Worm (Caenorhabditis elegans) whole organism, dauer: Measurements from ENCODE around the gene str-220.

Source experiments
- unc-62 ChIP-seq: sonication (generic microtip); optimal IDR thresholded peaks from 2 replicates; lab custom pipeline; 2017; ENCODE audit warnings: missing biosample characterization, missing genetic modification reagents, missing genetic modification characterization

The str-220 gene

ce11 chrIV:7144670-7145257 is 26.4 kb downstream of the str-220 start, which contains the start of gene hecd-1:
TSS of gene hecd-1 (minus strand) at chrIV:7144720.
- no peak for TF ChIP-seq unc-62 (GFP tag; lab: Kevin White, UChicago)

ce11 chrIV:7139143-7139542 is 32.0 kb downstream of the str-220 start:
- TF ChIP-seq unc-62 (GFP tag; lab: Kevin White, UChicago): no peak

ce11 chrIV:7133983-7134382 is 37.1 kb downstream of the str-220 start, which contains the start of gene mutd-1:
TSS of gene mutd-1 (minus strand) at chrIV:7134083.
- no peak for TF ChIP-seq unc-62 (GFP tag; lab: Kevin White, UChicago)

ce11 chrIV:7133140-7133539 is 38.0 kb downstream of the str-220 start, which contains the start of gene cyn-12:
TSS of gene cyn-12 (minus strand) at chrIV:7133217.
- no peak for TF ChIP-seq unc-62 (GFP tag; lab: Kevin White, UChicago)

- no peak for TF ChIP-seq unc-62 (GFP tag; lab: Kevin White, UChicago)
Measured at ce11 chrIV:7131780-7132179, 39.3 kb downstream of the str-220 start, which contains the start of gene grsp-3. TSS of gene grsp-3 (minus strand) at chrIV:7131928.

- no peak for TF ChIP-seq unc-62 (GFP tag; lab: Kevin White, UChicago)
Measured at ce11 chrIV:7121313-7122055, 49.6 kb downstream of the str-220 start, which contains the start of the genes C34D4.10 and str-48. TSS of gene C34D4.10 (minus strand) at chrIV:7121413. TSS of gene str-48 (plus strand) at chrIV:7122005.
